Worm (Caenorhabditis elegans) whole organism, L4 larva: ENCODE results near the gene Y71H2AM.14.

ENCODE experiments used
- F37D6.2 ChIP-seq: sonication (generic microtip); optimal IDR thresholded peaks from 2 replicates; lab custom pipeline; 2016; ENCODE audit warnings: mild to moderate bottlenecking, missing genetic modification characterization, missing compliant biosample characterization
- F49E8.2 ChIP-seq: sonication (generic microtip); optimal IDR thresholded peaks from 2 replicates; lab custom pipeline; 2016; ENCODE audit warnings: missing compliant biosample characterization, mild to moderate bottlenecking, missing genetic modification characterization, borderline replicate concordance
- R02D3.7 ChIP-seq: fragments of 150-350 bp; sonication (generic microtip); optimal IDR thresholded peaks from 3 replicates; lab custom pipeline; 2014; ENCODE audit warnings: missing biosample characterization, missing genetic modification characterization
- T20F7.1 ChIP-seq: fragments of 200-800 bp; sonication (Bioruptor generic); optimal IDR thresholded peaks from 2 replicates; lab custom pipeline; 2018; ENCODE audit warnings: mild to moderate bottlenecking, missing genetic modification characterization, missing compliant biosample characterization
- ZK337.2 ChIP-seq: fragments of 200-800 bp; sonication (Bioruptor generic); IDR thresholded peaks from 2 replicates; pipeline ENCODE4 v1.3.6; 2022; ENCODE audit warnings: missing genetic modification reagents, missing genetic modification characterization, missing compliant biosample characterization
- ZK546.5 ChIP-seq, 2 experiments: sonication (generic microtip); optimal IDR thresholded peaks; 2 replicates each; lab custom pipeline; 2017; ENCODE audit warnings: missing biosample characterization in 2 of 2, missing genetic modification characterization in 2 of 2
- aha-1 ChIP-seq: fragments of 150-350 bp; peaks from one replicate; lab custom pipeline; 2014; ENCODE audit warnings: missing biosample characterization, missing genetic modification characterization
- ama-1 ChIP-seq: fragments of 150-350 bp; optimal IDR thresholded peaks from 2 replicates; lab custom pipeline; 2014; ENCODE audit warnings: inconsistent platforms, mixed read lengths
- arid-1 ChIP-seq: fragments of 200-800 bp; sonication (Bioruptor generic); conservative IDR thresholded peaks from 2 replicates; pipeline ENCODE4 v1.3.6; 2022; ENCODE audit warnings: missing genetic modification reagents, missing genetic modification characterization, missing compliant biosample characterization
- ceh-28 ChIP-seq: fragments of 150-350 bp; optimal IDR thresholded peaks from 2 replicates; lab custom pipeline; 2014; ENCODE audit warnings: missing biosample characterization, missing genetic modification reagents, missing genetic modification characterization
- ceh-32 ChIP-seq: sonication (generic microtip); optimal IDR thresholded peaks from 2 replicates; lab custom pipeline; 2016; ENCODE audit warnings: mild to moderate bottlenecking, missing genetic modification characterization, missing compliant biosample characterization; ENCODE audit not compliant: poor library complexity
- ceh-44 ChIP-seq: fragments of 200-800 bp; sonication (Bioruptor generic); IDR thresholded peaks from 2 replicates; pipeline ENCODE4 v1.3.6; 2022; ENCODE audit warnings: missing genetic modification reagents, missing genetic modification characterization, missing compliant biosample characterization
- ceh-62 ChIP-seq: sonication (generic microtip); optimal IDR thresholded peaks from 2 replicates; lab custom pipeline; 2017; ENCODE audit warnings: missing biosample characterization, missing genetic modification characterization
- ces-1 ChIP-seq: fragments of 150-350 bp; sonication (generic microtip); optimal IDR thresholded peaks from 4 replicates; lab custom pipeline; 2014; ENCODE audit warnings: missing biosample characterization, missing genetic modification reagents, missing genetic modification characterization
- cey-2 ChIP-seq: sonication (generic microtip); optimal IDR thresholded peaks from 3 replicates; lab custom pipeline; 2017; ENCODE audit warnings: missing genetic modification characterization, mild to moderate bottlenecking, missing compliant biosample characterization, antibody characterized with exemption, borderline replicate concordance; ENCODE audit not compliant: insufficient read depth
- daf-19 ChIP-seq: fragments of 200-800 bp; sonication (Bioruptor generic); conservative IDR thresholded peaks from 2 replicates; pipeline ENCODE4 v1.3.6; 2022; ENCODE audit warnings: missing genetic modification characterization, missing compliant biosample characterization
- dpl-1 ChIP-seq: fragments of 150-350 bp; optimal IDR thresholded peaks from 2 replicates; lab custom pipeline; 2014; ENCODE audit warnings: missing biosample characterization, missing genetic modification reagents, missing genetic modification characterization
- dve-1 ChIP-seq: sonication (generic microtip); optimal IDR thresholded peaks from 2 replicates; lab custom pipeline; 2017; ENCODE audit warnings: antibody characterized with exemption, mild to moderate bottlenecking, missing genetic modification characterization, missing compliant biosample characterization; ENCODE audit not compliant: insufficient read depth
- fos-1 ChIP-seq: fragments of 150-350 bp; optimal IDR thresholded peaks from 2 replicates; lab custom pipeline; 2014; ENCODE audit warnings: missing biosample characterization, missing genetic modification characterization
- hmg-1.1 ChIP-seq: fragments of 200-800 bp; sonication (Bioruptor generic); IDR thresholded peaks from 2 replicates; pipeline ENCODE4 v1.3.6; 2022; ENCODE audit warnings: missing genetic modification reagents, missing genetic modification characterization, missing compliant biosample characterization
- lin-1 ChIP-seq: fragments of 200-800 bp; sonication (Bioruptor generic); IDR thresholded peaks from 2 replicates; pipeline ENCODE4 v1.3.6; 2022; ENCODE audit warnings: missing genetic modification reagents, missing genetic modification characterization, missing compliant biosample characterization
- lin-13 ChIP-seq: fragments of 150-350 bp; optimal IDR thresholded peaks from 2 replicates; lab custom pipeline; 2014; ENCODE audit warnings: missing biosample characterization, missing genetic modification reagents, missing genetic modification characterization
- lin-15B ChIP-seq: fragments of 150-350 bp; sonication (generic microtip); optimal IDR thresholded peaks from 3 replicates; lab custom pipeline; 2014; ENCODE audit warnings: missing biosample characterization, missing genetic modification characterization
- lin-39 ChIP-seq: fragments of 150-350 bp; optimal IDR thresholded peaks from 2 replicates; lab custom pipeline; 2014; ENCODE audit warnings: missing biosample characterization, missing genetic modification reagents, missing genetic modification characterization
- lir-3 ChIP-seq: sonication (generic microtip); optimal IDR thresholded peaks from 2 replicates; lab custom pipeline; 2016; ENCODE audit warnings: mild to moderate bottlenecking, missing genetic modification characterization, missing compliant biosample characterization
- lsy-2 ChIP-seq, 2 experiments: fragments of 150-350 bp in 1 of 2; sonication (generic microtip) in 1 of 2; optimal IDR thresholded peaks; 2 replicates each; lab custom pipeline; 2014 to 2017; ENCODE audit warnings: missing biosample characterization in 2 of 2, missing genetic modification characterization in 2 of 2
- mdl-1 ChIP-seq, 2 experiments: fragments of 150-350 bp in 1 of 2; sonication (generic microtip) in 1 of 2; optimal IDR thresholded peaks; 2 replicates each; lab custom pipeline; 2014 to 2017; ENCODE audit warnings: missing biosample characterization in 2 of 2, missing genetic modification characterization in 2 of 2
- mdt-29 ChIP-seq: fragments of 200-800 bp; sonication (Bioruptor generic); IDR thresholded peaks from 2 replicates; pipeline ENCODE4 v1.3.6; 2022; ENCODE audit warnings: missing genetic modification reagents, missing genetic modification characterization, missing compliant biosample characterization
- mep-1 ChIP-seq: fragments of 150-350 bp; sonication (generic microtip); optimal IDR thresholded peaks from 3 replicates; lab custom pipeline; 2014; ENCODE audit warnings: missing biosample characterization, missing genetic modification characterization
- mes-2 ChIP-seq: sonication (generic microtip); optimal IDR thresholded peaks from 2 replicates; lab custom pipeline; 2016; ENCODE audit warnings: missing genotype, mild to moderate bottlenecking, missing genetic modification characterization, missing compliant biosample characterization; ENCODE audit not compliant: poor library complexity, severe bottlenecking
- mxl-3 ChIP-seq: fragments of 200-800 bp; sonication (Bioruptor generic); optimal IDR thresholded peaks from 2 replicates; lab custom pipeline; 2018; ENCODE audit warnings: mild to moderate bottlenecking, missing genetic modification characterization, missing compliant biosample characterization
- nhr-102 ChIP-seq: sonication (generic microtip); optimal IDR thresholded peaks from 2 replicates; lab custom pipeline; 2016; ENCODE audit warnings: mild to moderate bottlenecking, missing genetic modification characterization, moderate library complexity, missing compliant biosample characterization
- nhr-111 ChIP-seq: fragments of 200-800 bp; sonication (Bioruptor generic); optimal IDR thresholded peaks from 2 replicates; lab custom pipeline; 2018; ENCODE audit warnings: mild to moderate bottlenecking, missing genetic modification characterization, missing compliant biosample characterization
- nhr-237 ChIP-seq: sonication (generic microtip); optimal IDR thresholded peaks from 2 replicates; lab custom pipeline; 2017; ENCODE audit warnings: missing biosample characterization, missing genetic modification characterization
- nhr-25 ChIP-seq: sonication (generic microtip); optimal IDR thresholded peaks from 2 replicates; lab custom pipeline; 2017; ENCODE audit warnings: missing genetic modification characterization, mild to moderate bottlenecking, missing compliant biosample characterization, antibody characterized with exemption, moderate library complexity, borderline replicate concordance; ENCODE audit not compliant: insufficient read depth
- nhr-28 ChIP-seq: fragments of 150-350 bp; optimal IDR thresholded peaks from 2 replicates; lab custom pipeline; 2014; ENCODE audit warnings: missing biosample characterization, missing genetic modification characterization
- pha-4 ChIP-seq, 2 experiments: fragments of 150-350 bp in 1 of 2; fragments of 200-800 bp in 1 of 2; sonication (Bioruptor generic) in 1 of 2; IDR thresholded peaks in 1 of 2; optimal IDR thresholded peaks in 1 of 2; 2 replicates each; pipeline versions ENCODE4 v1.3.6 to Lab custom; 2014 to 2022; ENCODE audit warnings: missing genetic modification characterization in 2 of 2, missing genetic modification reagents in 2 of 2, missing biosample characterization in 1 of 2, missing compliant biosample characterization in 1 of 2
- php-3 ChIP-seq: fragments of 200-800 bp; sonication (Bioruptor generic); IDR thresholded peaks from 2 replicates; pipeline ENCODE4 v1.3.6; 2022; ENCODE audit warnings: missing genetic modification reagents, missing genetic modification characterization, missing compliant biosample characterization
- rbr-2 ChIP-seq: sonication (generic microtip); optimal IDR thresholded peaks from 2 replicates; lab custom pipeline; 2016; ENCODE audit warnings: missing genotype, missing genetic modification characterization, missing compliant biosample characterization
- set-16 ChIP-seq: fragments of 200-800 bp; sonication (Bioruptor generic); IDR thresholded peaks from 2 replicates; pipeline ENCODE4 v1.3.6; 2022; ENCODE audit warnings: missing genetic modification reagents, missing genetic modification characterization, missing compliant biosample characterization
- skn-1 ChIP-seq: fragments of 150-350 bp; optimal IDR thresholded peaks from 2 replicates; lab custom pipeline; 2014; ENCODE audit warnings: missing biosample characterization, missing genetic modification characterization
- spr-1 ChIP-seq: sonication (generic microtip); optimal IDR thresholded peaks from 2 replicates; lab custom pipeline; 2016; ENCODE audit warnings: mild to moderate bottlenecking, missing genetic modification characterization, missing compliant biosample characterization
- spr-3 ChIP-seq: fragments of 200-800 bp; sonication (Bioruptor generic); optimal IDR thresholded peaks from 2 replicates; lab custom pipeline; 2018; ENCODE audit warnings: mild to moderate bottlenecking, missing genetic modification characterization, missing compliant biosample characterization
- tra-1 ChIP-seq: fragments of 200-800 bp; sonication (Bioruptor generic); IDR thresholded peaks from 2 replicates; pipeline ENCODE4 v1.3.6; 2022; ENCODE audit warnings: missing genetic modification reagents, missing genetic modification characterization, missing compliant biosample characterization
- unc-130 ChIP-seq: sonication (generic microtip); optimal IDR thresholded peaks from 2 replicates; lab custom pipeline; 2016; ENCODE audit warnings: missing genetic modification reagents, missing genetic modification characterization, missing compliant biosample characterization
- unc-39 ChIP-seq: sonication (generic microtip); optimal IDR thresholded peaks from 2 replicates; lab custom pipeline; 2017; ENCODE audit warnings: missing biosample characterization, missing genetic modification characterization
- zip-2 ChIP-seq: fragments of 150-350 bp; optimal IDR thresholded peaks from 2 replicates; lab custom pipeline; 2014; ENCODE audit warnings: missing biosample characterization, missing genetic modification characterization
- ztf-11 ChIP-seq: fragments of 150-350 bp; optimal IDR thresholded peaks from 2 replicates; lab custom pipeline; 2014; ENCODE audit warnings: missing biosample characterization, missing genetic modification characterization

The Y71H2AM.14 gene

ce11 chrIII:2724992-2725220 is 21.5 kb downstream of the Y71H2AM.14 start, which contains the start of gene Y71H2AM.11:
Y71H2AM.11 (minus strand) TSS chrIII:2725092.
- no peak for TF ChIP-seq lin-39
- TF ChIP-seq nhr-25, result no peak
- no peak for TF ChIP-seq ceh-62
- TF ChIP-seq lin-1 (GFP tag; lab: Robert Waterston, UW), result no peak
- no peak for TF ChIP-seq mdt-29
- TF ChIP-seq ama-1 (lab: Kevin White, UChicago), result no peak
- no peak for TF ChIP-seq dve-1 (tag; lab: Kevin White, UChicago)

DNA sequence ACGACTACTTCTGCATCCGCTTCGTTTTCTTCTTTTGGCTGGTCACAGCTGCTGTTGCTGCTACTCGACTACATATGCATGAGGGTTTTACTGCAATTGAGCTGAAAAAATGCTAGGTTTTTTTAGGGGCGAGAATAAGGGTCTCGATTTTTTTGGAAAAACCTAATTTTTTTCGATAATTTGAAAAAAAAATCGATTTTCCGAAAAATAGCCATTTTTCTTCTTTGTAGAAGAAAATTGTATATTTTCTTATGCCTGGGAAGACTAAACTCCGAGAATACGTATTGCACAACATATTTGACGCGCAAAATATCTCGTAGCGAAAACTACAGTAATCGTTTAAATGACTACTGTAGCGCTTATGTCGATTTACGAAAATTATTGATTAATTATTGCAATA is 29.9 kb downstream of the Y71H2AM.14 start, which contains the start of gene tmem-132:
Gene tmem-132, minus strand, starts transcription at position 101 of the 400 bp plus-strand sequence.
- TF ChIP-seq mep-1 (tag; lab: Kevin White, UChicago) (no peak), rbr-2 (no peak), tra-1 (GFP tag; lab: Robert Waterston, UW) (0 out of 2 replicates have a peak, but pooled peaks have one; percentile 15), nhr-28 (tag; lab: Kevin White, UChicago) (no peak), dve-1 (tag; lab: Kevin White, UChicago) (no peak)
- TF ChIP-seq, all 104 proteins: peak for 1

ce11 chrIII:2711527-2711926 is 34.9 kb downstream of the Y71H2AM.14 start:
- TF ChIP-seq dpl-1 (GFP tag; lab: Kevin White, UChicago) (no peak), spr-1 (tag; lab: Kevin White, UChicago) (no peak), T20F7.1 (GFP tag; lab: Kevin White, UChicago) (no peak), spr-3 (GFP tag; lab: Kevin White, UChicago) (no peak), R02D3.7 (tag; lab: Kevin White, UChicago) (no peak), php-3 (GFP tag; lab: Robert Waterston, UW) (no peak), zip-2 (tag; lab: Kevin White, UChicago) (no peak), cey-2 (tag; lab: Kevin White, UChicago) (no peak), ceh-44 (GFP tag; lab: Robert Waterston, UW) (no peak), ces-1 (GFP tag; lab: Kevin White, UChicago) (no peak), unc-39 (tag; lab: Kevin White, UChicago) (no peak), lir-3 (tag; lab: Kevin White, UChicago) (no peak), hmg-1.1 (GFP tag; lab: Robert Waterston, UW) (no peak), pha-4 (GFP tag; IDR thresholded peaks at IDR 0.05; lab: Robert Waterston, UW) (peak; percentile 49; the same call in 1 of the 2 replicates), pha-4 (tag; optimal IDR thresholded peaks at IDR 0.05; lab: Kevin White, UChicago) (no peak), mdl-1 (tag; optimal IDR thresholded peaks at IDR 0.05; lab: Kevin White, UChicago) (no peak), lsy-2 (tag; optimal IDR thresholded peaks at IDR 0.05; lab: Kevin White, UChicago) (no peak), aha-1 (tag; lab: Kevin White, UChicago) (no peak), fos-1 (no peak), ceh-62 (no peak), nhr-111 (no peak), ceh-32 (tag; lab: Kevin White, UChicago) (no peak), arid-1 (GFP tag; lab: Robert Waterston, UW) (no peak), nhr-237 (tag; lab: Kevin White, UChicago) (no peak), dve-1 (tag; lab: Kevin White, UChicago) (no peak), F37D6.2 (tag; lab: Kevin White, UChicago) (no peak), nhr-102 (tag; lab: Kevin White, UChicago) (no peak), ZK546.5 (tag; optimal IDR thresholded peaks at IDR 0.05; lab: Kevin White, UChicago) (no peak), mes-2 (no peak), skn-1 (no peak), ceh-28 (tag; lab: Kevin White, UChicago) (no peak), set-16 (GFP tag; lab: Robert Waterston, UW) (no peak), ZK337.2 (no peak), daf-19 (GFP tag; lab: Robert Waterston, UW) (no peak), F49E8.2 (tag; lab: Kevin White, UChicago) (no peak), lin-15B (tag; lab: Kevin White, UChicago) (no peak), nhr-28 (tag; lab: Kevin White, UChicago) (no peak), lin-13 (GFP tag; lab: Kevin White, UChicago) (peak; percentile 22), ztf-11 (no peak), mxl-3 (GFP tag; lab: Kevin White, UChicago) (no peak), unc-130 (GFP tag; lab: Kevin White, UChicago) (peak; percentile 42)
